Worm (Caenorhabditis elegans): ENCODE data around the gene clec-149.

Gene clec-149

DNA sequence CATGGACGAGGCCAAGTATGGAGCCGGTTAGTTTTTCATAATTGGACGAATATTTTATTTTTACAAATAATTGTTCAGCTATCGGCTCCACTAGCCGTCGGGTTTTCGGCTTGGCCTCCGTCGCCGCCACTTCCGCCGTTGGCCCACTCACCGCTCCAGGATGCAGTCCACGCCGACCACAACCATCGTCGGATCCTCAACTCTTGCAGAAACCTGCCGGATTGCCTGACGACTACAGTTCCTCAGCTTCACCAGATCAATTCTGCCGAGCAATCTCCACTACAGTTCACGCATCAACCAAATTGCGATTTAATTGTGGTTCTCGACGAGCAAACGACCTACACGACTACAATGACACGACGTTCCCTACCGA lies 11.4 kb downstream of the clec-149 start (continued):
- TF ChIP-seq nhr-10 (tag; optimal IDR thresholded peaks at IDR 0.05) (no peak), nhr-42 (GFP tag; IDR thresholded peaks at IDR 0.05) (no peak), lsy-2 (tag; optimal IDR thresholded peaks at IDR 0.05) (no peak), zfp-2 (tag; optimal IDR thresholded peaks at IDR 0.05) (no peak), ztf-11 (tag; optimal IDR thresholded peaks at IDR 0.05) (no peak), hlh-11 (tag; optimal IDR thresholded peaks at IDR 0.05) (no peak), nhr-111 (GFP tag; optimal IDR thresholded peaks at IDR 0.05) (no peak)

DNA sequence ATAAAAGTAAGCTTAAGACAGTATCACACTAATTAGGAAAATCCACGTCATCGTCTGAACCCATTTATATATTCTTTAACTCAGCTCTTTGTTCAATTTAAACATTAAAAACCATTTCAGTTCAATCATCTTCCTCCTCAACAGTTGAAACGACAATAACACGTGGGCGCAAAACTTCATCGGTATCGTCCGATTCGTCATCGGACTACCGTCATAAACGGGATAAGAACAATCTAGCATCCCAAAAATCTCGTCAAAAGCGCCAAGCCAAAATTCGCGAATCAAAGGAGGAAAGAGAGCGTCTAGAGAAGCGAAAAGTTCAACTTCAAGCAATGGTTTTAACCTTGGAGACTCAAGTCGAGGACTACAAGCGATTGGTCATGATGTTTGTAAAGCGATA lies 12.2 kb downstream of the clec-149 start:
- TF ChIP-seq ama-1 (optimal IDR thresholded peaks at IDR 0.05): peak; percentile 92
- no peak for TF ChIP-seq ctbp-1 (GFP tag; IDR thresholded peaks at IDR 0.05)
- no peak for TF ChIP-seq nhr-237 (tag; optimal IDR thresholded peaks at IDR 0.05)
- peak; percentile 88 for TF ChIP-seq aha-1 (tag)
- TF ChIP-seq daf-16 (GFP tag; optimal IDR thresholded peaks at IDR 0.05): no peak
- no peak for TF ChIP-seq daf-16 (tag; optimal IDR thresholded peaks at IDR 0.05)
- peak; percentile 42 for TF ChIP-seq mes-2 (tag; optimal IDR thresholded peaks at IDR 0.05; ENCODE audit: poor library complexity, severe bottlenecking)
- peak in 1 of 2 experiments; percentile 85 for TF ChIP-seq unc-62 (GFP tag; optimal IDR thresholded peaks at IDR 0.05 in 1 of 2)
- TF ChIP-seq unc-62 (tag; optimal IDR thresholded peaks at IDR 0.05): no peak

DNA sequence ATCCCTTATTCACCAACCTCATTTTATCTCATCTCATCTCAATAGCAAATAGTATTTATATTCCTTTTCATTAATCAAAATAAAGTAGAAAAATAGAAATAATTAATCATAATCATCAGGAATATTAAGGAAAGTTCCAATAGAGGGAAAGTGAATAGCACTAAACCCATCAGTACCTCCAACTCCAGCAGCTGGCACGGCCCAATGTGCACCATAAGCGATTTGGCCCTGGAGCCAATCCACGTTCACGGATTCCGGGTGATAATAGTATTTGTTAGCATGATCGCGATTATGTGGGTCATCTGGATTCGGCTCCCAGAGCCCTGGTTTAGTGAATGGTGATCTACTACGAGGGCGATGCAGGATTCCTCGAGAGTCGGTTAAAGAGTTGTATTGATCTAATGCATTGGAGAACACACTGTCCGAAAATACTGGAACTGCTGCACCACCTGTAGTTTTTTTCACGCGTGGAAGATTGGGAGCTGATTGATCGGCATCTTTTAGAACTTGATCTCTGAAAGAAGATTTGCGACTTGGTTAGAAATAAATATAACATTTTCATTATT lies 12.8 kb downstream of the clec-149 start:
- peak; percentile 94 for TF ChIP-seq mep-1 (tag; optimal IDR thresholded peaks at IDR 0.05)
- peak; percentile 98 for TF ChIP-seq ama-1 (optimal IDR thresholded peaks at IDR 0.05)
- no peak; the same call in 1 of the 2 replicates for TF ChIP-seq daf-8 (GFP tag; IDR thresholded peaks at IDR 0.05)
- TF ChIP-seq jun-1 (tag; optimal IDR thresholded peaks at IDR 0.05): peak; percentile 94
- no peak for TF ChIP-seq attf-4 (tag; optimal IDR thresholded peaks at IDR 0.05)
- peak; percentile 66 to 69 for TF ChIP-seq lsy-2 (tag; optimal IDR thresholded peaks at IDR 0.05)
- TF ChIP-seq aly-2 (tag; optimal IDR thresholded peaks at IDR 0.05): no peak
- TF ChIP-seq ZK337.2 (GFP tag; IDR thresholded peaks at IDR 0.05): peak; percentile 73
- peak; percentile 95 for TF ChIP-seq lim-7 (GFP tag; IDR thresholded peaks at IDR 0.05)
- no peak for TF ChIP-seq ztf-7 (tag; optimal IDR thresholded peaks at IDR 0.05)
- peak; percentile 88 for TF ChIP-seq spr-3 (GFP tag; optimal IDR thresholded peaks at IDR 0.05)
- peak; percentile 62 for TF ChIP-seq mxl-3 (GFP tag; optimal IDR thresholded peaks at IDR 0.05)
- no peak for TF ChIP-seq daf-12 (tag; optimal IDR thresholded peaks at IDR 0.05)
- TF ChIP-seq nhr-111 (GFP tag; optimal IDR thresholded peaks at IDR 0.05): peak; percentile 99
- no peak for TF ChIP-seq lin-15B (tag; optimal IDR thresholded peaks at IDR 0.05)
- peak; percentile 99 for TF ChIP-seq zfp-3 (GFP tag; conservative IDR thresholded peaks at IDR 0.05)
- no peak for TF ChIP-seq ceh-32 (tag; optimal IDR thresholded peaks at IDR 0.05; ENCODE audit: poor library complexity)
- peak; percentile 96 for TF ChIP-seq gei-8 (GFP tag; optimal IDR thresholded peaks at IDR 0.05)
- TF ChIP-seq tra-1 (GFP tag; IDR thresholded peaks at IDR 0.05): peak; percentile 93
- peak; percentile 99 for TF ChIP-seq sdz-12 (GFP tag; optimal IDR thresholded peaks at IDR 0.05)
- TF ChIP-seq Y48G9A.11 (GFP tag; IDR thresholded peaks at IDR 0.05): peak; percentile 90
- TF ChIP-seq snpc-4 (tag; optimal IDR thresholded peaks at IDR 0.05): no peak
- peak; percentile 87 for TF ChIP-seq ceh-20 (GFP tag; IDR thresholded peaks at IDR 0.05)
- TF ChIP-seq hmg-1.1 (GFP tag; IDR thresholded peaks at IDR 0.05): peak; percentile 80
- TF ChIP-seq mdl-1 (tag; optimal IDR thresholded peaks at IDR 0.05): peak; percentile 41 to 53
- TF ChIP-seq fkh-10 (GFP tag; optimal IDR thresholded peaks at IDR 0.05): no peak
- TF ChIP-seq unc-130 (GFP tag; optimal IDR thresholded peaks at IDR 0.05): no peak
- TF ChIP-seq zip-11 (GFP tag; IDR thresholded peaks at IDR 0.05): no peak
- TF ChIP-seq D1046.2 (GFP tag; IDR thresholded peaks at IDR 0.05): peak; percentile 91
- peak; percentile 51 for TF ChIP-seq ztf-11 (tag; optimal IDR thresholded peaks at IDR 0.05)
- no peak for TF ChIP-seq ceh-28 (tag; optimal IDR thresholded peaks at IDR 0.05)
- peak; percentile 39 for TF ChIP-seq zfp-2 (tag; optimal IDR thresholded peaks at IDR 0.05)
- peak; percentile 49 for TF ChIP-seq lin-13 (GFP tag; optimal IDR thresholded peaks at IDR 0.05)
- TF ChIP-seq nhr-11 (tag; optimal IDR thresholded peaks at IDR 0.05): no peak
- TF ChIP-seq ZK546.5 (tag; optimal IDR thresholded peaks at IDR 0.05): peak in 1 of 2 experiments; percentile 45
- no peak for TF ChIP-seq unc-39 (tag; optimal IDR thresholded peaks at IDR 0.05)
- peak; percentile 86 for TF ChIP-seq hlh-11 (tag; optimal IDR thresholded peaks at IDR 0.05)
- TF ChIP-seq lin-29 (GFP tag; IDR thresholded peaks at IDR 0.05): peak; percentile 83
- peak; percentile 82 for TF ChIP-seq lin-38 (GFP tag; IDR thresholded peaks at IDR 0.05)
